Fruit fly (Drosophila melanogaster) whole organism, prepupa: ENCODE results near the gene svp.
A peak's percentile ranks its signal among the peaks of the same experiment; 100 is the strongest.

Experiments used
- CG6163 ChIP-seq: fragments of 200-800 bp; sonication (Bioruptor generic); IDR thresholded peaks from 3 replicates; pipeline ENCODE4 v1.3.6; 2022; ENCODE audit warnings: missing biosample characterization, missing genetic modification characterization
- Gug ChIP-seq: fragments of 200-800 bp; sonication (Bioruptor generic); IDR thresholded peaks from 2 replicates; pipeline ENCODE4 v1.3.6; 2022; ENCODE audit warnings: missing biosample characterization, missing genetic modification characterization
- lz ChIP-seq: fragments of 200-800 bp; sonication (Bioruptor generic); optimal IDR thresholded peaks from 3 replicates; lab custom pipeline; 2016; ENCODE audit warnings: missing biosample characterization, missing genetic modification characterization
- net ChIP-seq: fragments of 200-800 bp; sonication (Bioruptor generic); optimal IDR thresholded peaks from 3 replicates; lab custom pipeline; 2016; ENCODE audit warnings: missing biosample characterization, missing genetic modification characterization

DNA sequence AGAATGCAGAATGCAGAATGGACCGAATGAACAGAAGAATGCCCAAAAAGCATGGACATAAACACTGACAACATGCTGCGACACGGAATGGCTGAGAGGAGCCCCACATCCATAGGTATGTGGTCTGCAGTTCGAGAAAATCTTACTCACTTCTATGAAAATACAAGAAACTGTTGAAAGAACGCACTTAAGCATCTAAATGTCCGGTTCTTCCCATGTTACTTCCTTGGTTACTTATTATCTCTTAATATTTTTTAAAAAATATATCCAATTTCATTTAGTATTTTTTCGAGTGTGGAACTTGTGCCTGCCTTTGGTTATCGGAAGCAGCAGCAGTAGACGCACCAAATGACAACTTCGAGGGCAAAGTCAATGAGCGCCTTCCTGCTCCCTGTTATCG is 55.7 kb downstream of the svp start:
- peak; percentile 13; the same call in 1 of the 2 replicates for TF ChIP-seq Gug (GFP tag; lab: Robert Waterston, UW)
- TF ChIP-seq net (GFP tag; lab: Kevin White, UChicago): peak; percentile 66
- TF ChIP-seq lz (GFP tag; lab: Kevin White, UChicago): peak; percentile 86
- TF ChIP-seq CG6163 (GFP tag; lab: Robert Waterston, UW): peak; percentile 82
